Fruit fly (Drosophila melanogaster) whole organism: Measurements from ENCODE around the gene Oseg4.

Experiments used
- CG8478 ChIP-seq: fragments of >200 bp; optimal IDR thresholded peaks from 2 replicates; lab custom pipeline; 2018; ENCODE audit warnings: inconsistent platforms
- Dll ChIP-seq: fragments of >200 bp; optimal IDR thresholded peaks from 2 replicates; lab custom pipeline; 2017
- EcR ChIP-seq, 2 experiments: fragments of >200 bp; optimal IDR thresholded peaks; 2 replicates each; lab custom pipeline; 2017; ENCODE audit warnings: missing biosample characterization in 2 of 2, missing genetic modification characterization in 2 of 2, missing genetic modification reagents in 2 of 2
- pan ChIP-seq: fragments of >200 bp; optimal IDR thresholded peaks from 2 replicates; lab custom pipeline; 2017
- psq ChIP-seq: fragments of >200 bp; optimal IDR thresholded peaks from 2 replicates; lab custom pipeline; 2017
- usp ChIP-seq: fragments of >200 bp; optimal IDR thresholded peaks from 2 replicates; lab custom pipeline; 2017; ENCODE audit warnings: missing biosample characterization, missing genetic modification characterization, mixed read lengths

The Oseg4 gene

dm6 chr3L:1746338-1747199 lies 11.0 kb upstream of the Oseg4 start, which contains the start of gene CG13921:
TSS of gene CG13921 (plus strand) at chr3L:1746907.
- TF ChIP-seq EcR (GFP tag; optimal IDR thresholded peaks at IDR 0.05; lab: Kevin White, UChicago) = no peak
- no peak for TF ChIP-seq pan (lab: Kevin White, UChicago)
- no peak for TF ChIP-seq Dll (lab: Kevin White, UChicago)
- no peak for TF ChIP-seq psq
- no peak for TF ChIP-seq CG8478 (lab: Kevin White, UChicago)
- no peak for TF ChIP-seq usp (GFP tag; lab: Kevin White, UChicago)

- TF ChIP-seq EcR (GFP tag; optimal IDR thresholded peaks at IDR 0.05; lab: Kevin White, UChicago) (no peak), pan (lab: Kevin White, UChicago) (no peak), Dll (lab: Kevin White, UChicago) (no peak), psq (no peak), usp (GFP tag; lab: Kevin White, UChicago) (no peak), CG8478 (lab: Kevin White, UChicago) (no peak)
These were observed 9.9 kb upstream of the Oseg4 start for dm6 chr3L:1745432-1745831.

- TF ChIP-seq psq (no peak), usp (GFP tag; lab: Kevin White, UChicago) (no peak), Dll (lab: Kevin White, UChicago) (no peak), EcR (GFP tag; optimal IDR thresholded peaks at IDR 0.05; lab: Kevin White, UChicago) (no peak)
These were observed 7.1 kb upstream of the Oseg4 start for dm6 chr3L:1742552-1743097.

dm6 chr3L:1741655-1742551 lies 6.3 kb upstream of the Oseg4 start:
- TF ChIP-seq pan (lab: Kevin White, UChicago) (no peak), psq (no peak), Dll (lab: Kevin White, UChicago) (no peak), EcR (GFP tag; optimal IDR thresholded peaks at IDR 0.05; lab: Kevin White, UChicago) (no peak), CG8478 (lab: Kevin White, UChicago) (no peak), usp (GFP tag; lab: Kevin White, UChicago) (no peak)

dm6 chr3L:1741107-1741506 lies 5.5 kb upstream of the Oseg4 start:
- TF ChIP-seq EcR (GFP tag; optimal IDR thresholded peaks at IDR 0.05; lab: Kevin White, UChicago) (no peak), CG8478 (lab: Kevin White, UChicago) (no peak), usp (GFP tag; lab: Kevin White, UChicago) (no peak), pan (lab: Kevin White, UChicago) (no peak)

- no peak for TF ChIP-seq Dll (lab: Kevin White, UChicago)
- no peak for TF ChIP-seq pan (lab: Kevin White, UChicago)
- no peak for TF ChIP-seq CG8478 (lab: Kevin White, UChicago)
These were observed 4.8 kb upstream of the Oseg4 start for dm6 chr3L:1740129-1740975.

dm6 chr3L:1739522-1740128 lies 4.1 kb upstream of the Oseg4 start:
- no peak for TF ChIP-seq pan (lab: Kevin White, UChicago)
- TF ChIP-seq psq = no peak
- TF ChIP-seq EcR (GFP tag; optimal IDR thresholded peaks at IDR 0.05; lab: Kevin White, UChicago) = no peak
- no peak for TF ChIP-seq CG8478 (lab: Kevin White, UChicago)

- TF ChIP-seq CG8478 (lab: Kevin White, UChicago) = no peak
- no peak for TF ChIP-seq psq
- TF ChIP-seq usp (GFP tag; lab: Kevin White, UChicago) = no peak
- TF ChIP-seq EcR (GFP tag; optimal IDR thresholded peaks at IDR 0.05; lab: Kevin White, UChicago) = no peak
- no peak for TF ChIP-seq pan (lab: Kevin White, UChicago)
- TF ChIP-seq Dll (lab: Kevin White, UChicago) = no peak
These were observed 3.1 kb upstream of the Oseg4 start, which contains the start of gene Gk2 for dm6 chr3L:1738375-1739328. TSS of gene Gk2 (plus strand) at chr3L:1738407.

dm6 chr3L:1737898-1738322 lies 2.3 kb upstream of the Oseg4 start, which contains the start of gene PIG-Wb:
TSS of gene PIG-Wb (minus strand) at chr3L:1738106.
- TF ChIP-seq pan (lab: Kevin White, UChicago) (no peak), EcR (GFP tag; optimal IDR thresholded peaks at IDR 0.05; lab: Kevin White, UChicago) (no peak), CG8478 (lab: Kevin White, UChicago) (no peak), Dll (lab: Kevin White, UChicago) (no peak), usp (GFP tag; lab: Kevin White, UChicago) (no peak), psq (no peak)
